Fruit fly (Drosophila melanogaster) whole organism, pupa: ENCODE measurements around the gene CG31176.
A peak's percentile ranks its signal among the peaks of the same experiment; 100 is the strongest.

Experiments used
- CG10348 ChIP-seq: fragments of 200-800 bp; sonication (Bioruptor generic); IDR thresholded peaks from 2 replicates; pipeline ENCODE4 v1.3.6; 2022; ENCODE audit warnings: missing biosample characterization, missing genetic modification characterization
- CG12605 ChIP-seq: fragments of 200-800 bp; sonication (Bioruptor generic); IDR thresholded peaks from 2 replicates; pipeline ENCODE4 v1.3.6; 2022; ENCODE audit warnings: missing biosample characterization, missing genetic modification characterization
- CG9948 ChIP-seq: fragments of 200-800 bp; sonication (Bioruptor generic); optimal IDR thresholded peaks from 2 replicates; lab custom pipeline; 2018; ENCODE audit warnings: missing biosample characterization, mild to moderate bottlenecking, missing genetic modification characterization, moderate library complexity
- EcR ChIP-seq: fragments of 200-800 bp; sonication (Bioruptor generic); optimal IDR thresholded peaks from 3 replicates; lab custom pipeline; 2019; ENCODE audit warnings: missing biosample characterization, missing genetic modification characterization, mild to moderate bottlenecking, moderate library complexity, missing genetic modification reagents
- Pif1B ChIP-seq: fragments of 200-800 bp; sonication (Bioruptor generic); optimal IDR thresholded peaks from 3 replicates; lab custom pipeline; 2016; ENCODE audit warnings: missing biosample characterization, missing genetic modification characterization
- Snoo ChIP-seq: fragments of 200-800 bp; sonication (Bioruptor generic); optimal IDR thresholded peaks from 3 replicates; lab custom pipeline; 2017; ENCODE audit warnings: missing biosample characterization, mild to moderate bottlenecking, missing genetic modification characterization, inconsistent platforms
- fd96Ca ChIP-seq: fragments of 200-800 bp; sonication (Bioruptor generic); IDR thresholded peaks from 3 replicates; pipeline ENCODE4 v1.3.6; 2022; ENCODE audit warnings: missing biosample characterization, missing genetic modification characterization
- rn ChIP-seq: fragments of 200-800 bp; sonication (Bioruptor generic); IDR thresholded peaks from 2 replicates; pipeline ENCODE4 v1.3.6; 2022; ENCODE audit warnings: missing biosample characterization, missing genetic modification characterization

DNA sequence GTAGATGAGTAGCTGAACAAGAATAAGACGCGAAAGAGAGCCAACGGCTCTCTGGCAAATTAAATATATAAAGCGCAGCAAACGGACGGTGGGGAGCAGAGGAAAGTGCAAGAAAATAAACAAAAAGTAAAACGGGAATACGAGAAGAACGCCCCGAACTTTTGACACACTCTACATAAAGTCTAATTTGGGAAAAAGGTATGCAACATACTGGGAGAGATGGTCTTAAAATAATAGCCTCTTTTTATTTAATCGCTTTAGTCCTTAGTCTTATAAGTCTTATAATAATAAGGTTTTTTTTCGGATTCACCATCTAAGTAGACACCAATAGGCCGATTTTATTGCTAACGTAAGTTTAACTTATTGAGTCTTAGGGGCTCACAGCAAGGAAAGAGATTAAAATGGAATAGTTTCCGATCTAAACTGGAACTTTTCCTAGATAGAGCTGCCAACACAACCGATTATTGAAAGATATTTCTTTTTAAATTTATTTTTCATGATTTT, 66.5 kb downstream of the CG31176 start:
- TF ChIP-seq CG9948 (tag; lab: Kevin White, UChicago) (peak; percentile 66), CG12605 (GFP tag; lab: Robert Waterston, UW) (peak; percentile 41; the same call in 1 of the 2 replicates), EcR (GFP tag; lab: Kevin White, UChicago) (no peak), rn (GFP tag; lab: Robert Waterston, UW) (0 out of 2 replicates have a peak, but pooled peaks have one; percentile 12), fd96Ca (GFP tag; lab: Robert Waterston, UW) (peak; percentile 63; the same call in 1 of the 3 replicates), Snoo (tag; lab: Kevin White, UChicago) (no peak), CG10348 (GFP tag; lab: Robert Waterston, UW) (no peak), Pif1B (GFP tag; lab: Kevin White, UChicago) (no peak)
